Worm (Caenorhabditis elegans): ENCODE data around the gene F28B12.6.

- TF ChIP-seq ztf-23 (GFP tag; IDR thresholded peaks at IDR 0.05) = no peak
- TF ChIP-seq ztf-29 (GFP tag; IDR thresholded peaks at IDR 0.05) = no peak
- TF ChIP-seq cog-1 (tag; optimal IDR thresholded peaks at IDR 0.05) = no peak
- TF ChIP-seq flt-1 (GFP tag; IDR thresholded peaks at IDR 0.05) = no peak
- TF ChIP-seq med-1 (GFP tag; optimal IDR thresholded peaks at IDR 0.05; ENCODE audit: insufficient read depth) = no peak
Measured at ce11 chrII:5901407-5902026, 39.1 kb upstream of the F28B12.6 start.

Measured in whole organism, midembryonic.